Fruit fly (Drosophila melanogaster) whole organism, embryonic: ENCODE results near the gene CSN6.

Source experiments
- Ada2b ChIP-seq: fragments of 200-800 bp; sonication (Bioruptor generic); IDR thresholded peaks from 2 replicates; pipeline ENCODE4 v1.3.6; 2022; ENCODE audit warnings: missing biosample characterization, missing genetic modification characterization
- Atf-2 ChIP-seq: fragments of 200-800 bp; sonication (Bioruptor generic); optimal IDR thresholded peaks from 2 replicates; lab custom pipeline; 2016; ENCODE audit warnings: missing biosample characterization, missing genetic modification characterization
- Atf3 ChIP-seq: fragments of 200-800 bp; sonication (Bioruptor generic); optimal IDR thresholded peaks from 3 replicates; lab custom pipeline; 2016; ENCODE audit warnings: missing biosample characterization, missing genetic modification characterization
- Bgb ChIP-seq: fragments of 200-800 bp; sonication (Bioruptor generic); IDR thresholded peaks from 2 replicates; pipeline ENCODE4 v1.3.6; 2022; ENCODE audit warnings: missing biosample characterization, missing genetic modification characterization; ENCODE audit not compliant: partially characterized antibody
- CG11093 ChIP-seq: fragments of 200-800 bp; sonication (Bioruptor generic); IDR thresholded peaks from 3 replicates; pipeline ENCODE4 v1.3.6; 2022; ENCODE audit warnings: missing biosample characterization, missing genetic modification characterization
- CG11695 ChIP-seq: fragments of 200-800 bp; sonication (Bioruptor generic); IDR thresholded peaks from 3 replicates; pipeline ENCODE4 v1.3.6; 2022; ENCODE audit warnings: missing biosample characterization, missing genetic modification characterization
- CG13775 ChIP-seq: fragments of 200-800 bp; sonication (Bioruptor generic); optimal IDR thresholded peaks from 3 replicates; lab custom pipeline; 2017; ENCODE audit warnings: missing biosample characterization, mild to moderate bottlenecking, missing genetic modification characterization
- CG17359 ChIP-seq: fragments of 200-800 bp; sonication (Bioruptor generic); optimal IDR thresholded peaks from 3 replicates; lab custom pipeline; 2018; ENCODE audit warnings: missing biosample characterization, mild to moderate bottlenecking, missing genetic modification characterization, moderate library complexity
- CG18619 ChIP-seq: fragments of 200-800 bp; sonication (Bioruptor generic); optimal IDR thresholded peaks from 3 replicates; lab custom pipeline; 2017; ENCODE audit warnings: missing biosample characterization, mild to moderate bottlenecking, missing genetic modification characterization
- CG2199 ChIP-seq: fragments of 200-800 bp; sonication (Bioruptor generic); IDR thresholded peaks from 3 replicates; pipeline ENCODE4 v1.3.6; 2022; ENCODE audit warnings: missing biosample characterization, missing genetic modification characterization
- CG30020 ChIP-seq: fragments of 200-800 bp; optimal IDR thresholded peaks from 2 replicates; lab custom pipeline; 2019; ENCODE audit warnings: missing biosample characterization, mild to moderate bottlenecking, missing genetic modification characterization, moderate library complexity
- CG31365 ChIP-seq: fragments of 200-800 bp; sonication (Bioruptor generic); optimal IDR thresholded peaks from 2 replicates; lab custom pipeline; 2018; ENCODE audit warnings: missing biosample characterization, mild to moderate bottlenecking, missing genetic modification characterization
- CG31388 ChIP-seq: fragments of 200-800 bp; sonication (Bioruptor generic); optimal IDR thresholded peaks from 2 replicates; lab custom pipeline; 2016; ENCODE audit warnings: missing biosample characterization, missing genetic modification characterization
- CG32767 ChIP-seq: fragments of 200-800 bp; sonication (Bioruptor generic); IDR thresholded peaks from 2 replicates; pipeline ENCODE4 v1.3.6; 2022; ENCODE audit warnings: missing biosample characterization, missing genetic modification characterization
- CG3838 ChIP-seq: fragments of 200-800 bp; sonication (Bioruptor generic); optimal IDR thresholded peaks from 3 replicates; lab custom pipeline; 2016; ENCODE audit warnings: missing biosample characterization, missing genetic modification characterization
- CG4707 ChIP-seq: fragments of 200-800 bp; sonication (Bioruptor generic); optimal IDR thresholded peaks from 2 replicates; lab custom pipeline; 2018; ENCODE audit warnings: missing biosample characterization, mild to moderate bottlenecking, missing genetic modification characterization, moderate library complexity
- CG6683 ChIP-seq: fragments of 200-800 bp; sonication (Bioruptor generic); optimal IDR thresholded peaks from 2 replicates; lab custom pipeline; 2017; ENCODE audit warnings: missing biosample characterization, mild to moderate bottlenecking, missing genetic modification characterization, missing genetic modification reagents
- CG6854 ChIP-seq: fragments of 200-800 bp; sonication (Bioruptor generic); optimal IDR thresholded peaks from 3 replicates; lab custom pipeline; 2017; ENCODE audit warnings: missing biosample characterization, mild to moderate bottlenecking, missing genetic modification characterization
- CG7839 ChIP-seq: fragments of 200-800 bp; sonication (Bioruptor generic); optimal IDR thresholded peaks from 3 replicates; lab custom pipeline; 2018; ENCODE audit warnings: missing biosample characterization, mild to moderate bottlenecking, missing genetic modification characterization, moderate library complexity
- CG8290 ChIP-seq, 3 experiments: fragments of 200-800 bp; sonication (Bioruptor generic); optimal IDR thresholded peaks; 2 replicates each; lab custom pipeline; 2016 to 2019; ENCODE audit warnings: missing biosample characterization in 3 of 3, missing genetic modification characterization in 3 of 3, mild to moderate bottlenecking in 2 of 3, moderate library complexity in 1 of 3
- CG8924 ChIP-seq: fragments of 200-800 bp; optimal IDR thresholded peaks from 3 replicates; lab custom pipeline; 2019; ENCODE audit warnings: missing biosample characterization, mild to moderate bottlenecking, missing genetic modification characterization, moderate library complexity
- CG8944 ChIP-seq: fragments of 200-800 bp; sonication (Bioruptor generic); optimal IDR thresholded peaks from 3 replicates; lab custom pipeline; 2016; ENCODE audit warnings: missing biosample characterization, missing genetic modification characterization
- CG9437 ChIP-seq: fragments of 200-800 bp; sonication (Bioruptor generic); optimal IDR thresholded peaks from 2 replicates; lab custom pipeline; 2018; ENCODE audit warnings: missing biosample characterization, mild to moderate bottlenecking, missing genetic modification characterization
- CG9727 ChIP-seq: fragments of 200-800 bp; sonication (Bioruptor generic); optimal IDR thresholded peaks from 3 replicates; lab custom pipeline; 2017; ENCODE audit warnings: missing biosample characterization, mild to moderate bottlenecking, missing genetic modification characterization
- CTCF ChIP-seq: fragments of 200-800 bp; sonication (Bioruptor generic); optimal IDR thresholded peaks from 2 replicates; lab custom pipeline; 2017; ENCODE audit warnings: missing biosample characterization, mild to moderate bottlenecking, missing genetic modification characterization, moderate library complexity
- CoRest ChIP-seq: fragments of 200-800 bp; sonication (Bioruptor generic); optimal IDR thresholded peaks from 3 replicates; lab custom pipeline; 2018; ENCODE audit warnings: missing biosample characterization, mild to moderate bottlenecking, missing genetic modification characterization, moderate library complexity
- CrebB ChIP-seq: fragments of 200-800 bp; sonication (Bioruptor generic); optimal IDR thresholded peaks from 3 replicates; lab custom pipeline; 2018; ENCODE audit warnings: missing biosample characterization, mild to moderate bottlenecking, missing genetic modification characterization
- Deaf1 ChIP-seq: fragments of 200-800 bp; optimal IDR thresholded peaks from 3 replicates; lab custom pipeline; 2019; ENCODE audit warnings: missing biosample characterization, mild to moderate bottlenecking, missing genetic modification characterization, moderate library complexity
- HLHmδ ChIP-seq: fragments of 200-800 bp; sonication (Bioruptor generic); optimal IDR thresholded peaks from 2 replicates; lab custom pipeline; 2018; ENCODE audit warnings: missing biosample characterization, mild to moderate bottlenecking, missing genetic modification characterization, moderate library complexity
- Hr51 ChIP-seq, 2 experiments: fragments of 200-800 bp; sonication (Bioruptor generic); optimal IDR thresholded peaks; 2 replicates in 1 of 2; 3 replicates in 1 of 2; lab custom pipeline; 2016 to 2018; ENCODE audit warnings: missing biosample characterization in 2 of 2, missing genetic modification characterization in 2 of 2, mild to moderate bottlenecking in 1 of 2, moderate library complexity in 1 of 2
- Max ChIP-seq: fragments of 200-800 bp; sonication (Bioruptor generic); optimal IDR thresholded peaks from 2 replicates; lab custom pipeline; 2016; ENCODE audit warnings: missing biosample characterization, mild to moderate bottlenecking, missing genetic modification characterization
- NC2α ChIP-seq: fragments of 200-800 bp; sonication (Bioruptor generic); optimal IDR thresholded peaks from 2 replicates; lab custom pipeline; 2016; ENCODE audit warnings: missing biosample characterization, missing genetic modification characterization
- NK7.1 ChIP-seq: fragments of 200-800 bp; sonication (Bioruptor generic); optimal IDR thresholded peaks from 3 replicates; lab custom pipeline; 2016; ENCODE audit warnings: missing biosample characterization, missing genetic modification characterization
- Nf-YC ChIP-seq: fragments of 200-800 bp; optimal IDR thresholded peaks from 3 replicates; lab custom pipeline; 2019; ENCODE audit warnings: missing biosample characterization, mild to moderate bottlenecking, missing genetic modification characterization, moderate library complexity
- TFAM ChIP-seq: fragments of 200-800 bp; sonication (Bioruptor generic); optimal IDR thresholded peaks from 2 replicates; lab custom pipeline; 2017; ENCODE audit warnings: missing biosample characterization, missing genetic modification characterization, inconsistent platforms
- abd-A ChIP-seq: fragments of 200-800 bp; sonication (Bioruptor generic); optimal IDR thresholded peaks from 3 replicates; lab custom pipeline; 2019; ENCODE audit warnings: missing biosample characterization, mild to moderate bottlenecking, missing genetic modification characterization, moderate library complexity
- ato ChIP-seq: fragments of 200-800 bp; sonication (Bioruptor generic); IDR thresholded peaks from 2 replicates; pipeline ENCODE4 v1.3.6; 2022; ENCODE audit warnings: missing biosample characterization, missing genetic modification characterization; ENCODE audit not compliant: partially characterized antibody
- cad ChIP-seq: fragments of >200 bp; optimal IDR thresholded peaks from 2 replicates; lab custom pipeline; 2017; ENCODE audit warnings: missing biosample characterization, missing genetic modification characterization
- dpn ChIP-seq, 2 experiments: fragments of 200-800 bp; sonication (Bioruptor generic); optimal IDR thresholded peaks; 3 replicates each; lab custom pipeline; 2016; ENCODE audit warnings: missing biosample characterization in 2 of 2, missing genetic modification characterization in 2 of 2
- ftz-f1 ChIP-seq: fragments of 200-800 bp; sonication (Bioruptor generic); optimal IDR thresholded peaks from 2 replicates; lab custom pipeline; 2016; ENCODE audit warnings: missing biosample characterization, missing genetic modification characterization
- inv ChIP-seq: fragments of 200-800 bp; sonication (Bioruptor generic); IDR thresholded peaks from 2 replicates; pipeline ENCODE4 v1.3.6; 2022; ENCODE audit warnings: missing biosample characterization, missing genetic modification characterization; ENCODE audit not compliant: partially characterized antibody
- pzg ChIP-seq: fragments of 200-800 bp; sonication (Bioruptor generic); optimal IDR thresholded peaks from 3 replicates; lab custom pipeline; 2018; ENCODE audit warnings: missing biosample characterization, mild to moderate bottlenecking, missing genetic modification characterization, moderate library complexity
- ro ChIP-seq: fragments of 200-800 bp; sonication (Bioruptor generic); IDR thresholded peaks from 2 replicates; pipeline ENCODE4 v1.3.6; 2022; ENCODE audit warnings: missing biosample characterization, missing genetic modification characterization
- row ChIP-seq: fragments of 200-800 bp; sonication (Bioruptor generic); IDR thresholded peaks from 3 replicates; pipeline ENCODE4 v1.3.6; 2022; ENCODE audit warnings: missing biosample characterization, missing genetic modification characterization
- run ChIP-seq: fragments of 200-800 bp; sonication (Bioruptor generic); optimal IDR thresholded peaks from 3 replicates; lab custom pipeline; 2018; ENCODE audit warnings: missing biosample characterization, mild to moderate bottlenecking, missing genetic modification characterization
- schlank ChIP-seq: fragments of 200-800 bp; sonication (Bioruptor generic); optimal IDR thresholded peaks from 2 replicates; lab custom pipeline; 2018; ENCODE audit warnings: missing biosample characterization, mild to moderate bottlenecking, missing genetic modification characterization
- shn ChIP-seq: fragments of 200-800 bp; sonication (Bioruptor generic); optimal IDR thresholded peaks from 3 replicates; lab custom pipeline; 2016; ENCODE audit warnings: missing biosample characterization, missing genetic modification characterization
- sob ChIP-seq: fragments of 200-800 bp; sonication (Bioruptor generic); IDR thresholded peaks from 2 replicates; pipeline ENCODE4 v1.3.6; 2022; ENCODE audit warnings: missing biosample characterization, missing genetic modification characterization
- tgo ChIP-seq: fragments of 200-800 bp; sonication (Bioruptor generic); IDR thresholded peaks from 3 replicates; pipeline ENCODE4 v1.3.6; 2022; ENCODE audit warnings: missing biosample characterization, missing genetic modification characterization

CSN6 gene

DNA sequence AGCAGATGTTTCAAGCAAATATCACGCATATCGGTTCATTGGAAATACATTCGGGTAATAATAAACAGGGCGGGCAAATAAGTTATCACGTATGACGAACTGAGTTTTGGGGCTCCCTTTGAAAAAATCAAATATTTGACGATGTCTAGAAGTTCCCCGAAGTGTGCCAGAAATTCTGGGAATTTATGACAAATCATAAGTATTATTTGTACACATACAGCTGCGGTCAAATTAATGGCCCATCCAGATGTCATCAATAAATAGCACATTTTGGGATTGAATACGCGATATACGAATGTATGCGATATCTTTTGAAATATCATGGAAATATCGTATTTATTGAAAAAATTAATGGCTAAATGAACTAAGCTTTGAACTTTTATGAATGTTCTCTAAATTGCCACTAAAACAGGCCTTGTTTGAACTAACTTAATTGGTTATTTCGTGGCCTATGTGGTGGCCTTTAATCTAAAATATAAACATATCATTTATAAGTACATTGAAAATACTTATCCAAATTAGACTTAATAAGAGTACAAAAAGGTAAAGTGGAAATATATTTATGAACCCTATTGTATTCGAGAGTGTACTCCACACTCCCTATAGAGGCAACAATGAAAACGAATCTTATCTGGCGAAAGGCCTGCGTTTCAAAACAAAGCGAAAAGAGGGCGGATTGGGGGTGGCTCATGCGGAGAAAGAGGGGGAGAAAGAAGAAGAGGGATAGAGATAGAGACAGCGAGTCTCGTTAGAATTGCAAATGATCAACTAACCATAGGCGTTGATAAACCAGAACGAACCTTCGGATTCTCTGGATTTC is 45.2 kb downstream of the CSN6 start (continued):
- TF ChIP-seq CG18619 (GFP tag; lab: Kevin White, UChicago) (peak; percentile 41), Atf3 (GFP tag; lab: Kevin White, UChicago) (no peak), Ada2b (GFP tag; lab: Robert Waterston, UW) (peak; percentile 20; the same call in 1 of the 2 replicates), NC2α (GFP tag; lab: Kevin White, UChicago) (no peak), Max (GFP tag; lab: Kevin White, UChicago) (peak; percentile 13), NK7.1 (GFP tag; lab: Kevin White, UChicago) (no peak), schlank (tag; lab: Kevin White, UChicago) (no peak), tgo (GFP tag; lab: Robert Waterston, UW) (0 out of 3 replicates have a peak, but pooled peaks have one; percentile 25), HLHmδ (GFP tag; lab: Kevin White, UChicago) (no peak), inv (GFP tag; lab: Robert Waterston, UW) (no peak), CG31365 (tag; lab: Kevin White, UChicago) (no peak), CG17359 (tag; lab: Kevin White, UChicago) (peak; percentile 23), CG2199 (GFP tag; lab: Robert Waterston, UW) (peak; percentile 72; the same call in 2 of the 3 replicates), Deaf1 (tag; lab: Kevin White, UChicago) (no peak), ftz-f1 (no peak), CG6854 (GFP tag; lab: Kevin White, UChicago) (no peak), Atf-2 (no peak), ato (GFP tag; lab: Robert Waterston, UW) (no peak), CG6683 (GFP tag; lab: Kevin White, UChicago) (no peak), row (GFP tag; lab: Robert Waterston, UW) (peak; percentile 49; the same call in 2 of the 3 replicates), Bgb (GFP tag; lab: Robert Waterston, UW) (0 out of 2 replicates have a peak, but pooled peaks have one; percentile 4), shn (no peak), TFAM (GFP tag; lab: Kevin White, UChicago) (no peak), Hr51 (GFP tag; optimal IDR thresholded peaks at IDR 0.05; lab: Kevin White, UChicago) (peak in 1 of 2 experiments; percentile 47), CG3838 (GFP tag; lab: Kevin White, UChicago) (no peak), CG11695 (GFP tag; lab: Robert Waterston, UW) (peak; percentile 52), CG11093 (GFP tag; lab: Robert Waterston, UW) (0 out of 3 replicates have a peak, but pooled peaks have one; percentile 12), CoRest (tag; lab: Kevin White, UChicago) (peak; percentile 32), CG8290 (GFP tag; optimal IDR thresholded peaks at IDR 0.05; lab: Kevin White, UChicago) (no peak), CG8290 (tag; optimal IDR thresholded peaks at IDR 0.05; lab: Kevin White, UChicago) (no peak), CG9437 (GFP tag; lab: Kevin White, UChicago) (peak; percentile 36), CG8944 (GFP tag; lab: Kevin White, UChicago) (no peak), CG8924 (tag; lab: Kevin White, UChicago) (peak; percentile 65), CG7839 (tag; lab: Kevin White, UChicago) (peak; percentile 65), CG31388 (GFP tag; lab: Kevin White, UChicago) (no peak), ro (no peak), dpn (GFP tag; optimal IDR thresholded peaks at IDR 0.05; lab: Kevin White, UChicago) (peak in 1 of 2 experiments; percentile 13), CG4707 (GFP tag; lab: Kevin White, UChicago) (no peak), CG32767 (peak; percentile 37; the same call in 1 of the 2 replicates), pzg (GFP tag; lab: Kevin White, UChicago) (no peak), CG13775 (GFP tag; lab: Kevin White, UChicago) (peak; percentile 54), run (no peak), abd-A (tag; lab: Kevin White, UChicago) (no peak), CTCF (GFP tag; lab: Kevin White, UChicago) (no peak), Nf-YC (no peak), CrebB (tag; lab: Kevin White, UChicago) (no peak), sob (GFP tag; lab: Robert Waterston, UW) (no peak), cad (GFP tag; lab: Kevin White, UChicago) (no peak), CG9727 (peak; percentile 66), CG30020 (tag; lab: Kevin White, UChicago) (no peak)
